Fruit fly (Drosophila melanogaster) whole organism, embryonic: Measurements from ENCODE around the gene Syx1A.
A peak's percentile ranks its signal among the peaks of the same experiment; 100 is the strongest.

Source experiments
- ATbp ChIP-seq: fragments of 200-800 bp; sonication (Bioruptor generic); optimal IDR thresholded peaks from 2 replicates; lab custom pipeline; 2017; ENCODE audit warnings: missing biosample characterization, mild to moderate bottlenecking, missing genetic modification characterization, missing genetic modification reagents
- Ada2b ChIP-seq: fragments of 200-800 bp; sonication (Bioruptor generic); IDR thresholded peaks from 2 replicates; pipeline ENCODE4 v1.3.6; 2022; ENCODE audit warnings: missing biosample characterization, missing genetic modification characterization
- Atf-2 ChIP-seq: fragments of 200-800 bp; sonication (Bioruptor generic); optimal IDR thresholded peaks from 2 replicates; lab custom pipeline; 2016; ENCODE audit warnings: missing biosample characterization, missing genetic modification characterization
- CG1024 ChIP-seq: fragments of 200-800 bp; sonication (Bioruptor generic); IDR thresholded peaks from 2 replicates; pipeline ENCODE4 v1.3.6; 2022; ENCODE audit warnings: missing biosample characterization, missing genetic modification characterization
- CG11247 ChIP-seq: fragments of 200-800 bp; sonication (Bioruptor generic); IDR thresholded peaks from 2 replicates; pipeline ENCODE4 v1.3.6; 2022; ENCODE audit warnings: missing biosample characterization, missing genetic modification characterization
- CG14667 ChIP-seq: fragments of 200-800 bp; sonication (Bioruptor generic); IDR thresholded peaks from 2 replicates; pipeline ENCODE4 v1.3.6; 2022; ENCODE audit warnings: missing biosample characterization, missing genetic modification characterization
- CG15269 ChIP-seq: fragments of 200-800 bp; sonication (Bioruptor generic); optimal IDR thresholded peaks from 2 replicates; lab custom pipeline; 2018; ENCODE audit warnings: missing biosample characterization, mild to moderate bottlenecking, missing genetic modification characterization, moderate library complexity
- CG15479 ChIP-seq: fragments of 200-800 bp; sonication (Bioruptor generic); optimal IDR thresholded peaks from 3 replicates; lab custom pipeline; 2019; ENCODE audit warnings: missing biosample characterization, mild to moderate bottlenecking, missing genetic modification characterization, moderate library complexity
- CG1647 ChIP-seq: fragments of 200-800 bp; sonication (Bioruptor generic); optimal IDR thresholded peaks from 3 replicates; lab custom pipeline; 2016; ENCODE audit warnings: missing biosample characterization, missing genetic modification characterization
- CG17361 ChIP-seq: fragments of 200-800 bp; sonication (Bioruptor generic); IDR thresholded peaks from 3 replicates; pipeline ENCODE4 v1.3.6; 2022; ENCODE audit warnings: missing biosample characterization, missing genetic modification characterization
- CG2120 ChIP-seq: fragments of 200-800 bp; sonication (Bioruptor generic); optimal IDR thresholded peaks from 3 replicates; lab custom pipeline; 2016; ENCODE audit warnings: missing biosample characterization, missing genetic modification characterization
- CG2712 ChIP-seq: fragments of 200-800 bp; optimal IDR thresholded peaks from 3 replicates; lab custom pipeline; 2019; ENCODE audit warnings: missing biosample characterization, mild to moderate bottlenecking, missing genetic modification characterization, moderate library complexity
- CG30403 ChIP-seq: fragments of 200-800 bp; sonication (Bioruptor generic); optimal IDR thresholded peaks from 3 replicates; lab custom pipeline; 2016; ENCODE audit warnings: missing biosample characterization, missing genetic modification characterization
- CG31388 ChIP-seq: fragments of 200-800 bp; sonication (Bioruptor generic); optimal IDR thresholded peaks from 2 replicates; lab custom pipeline; 2016; ENCODE audit warnings: missing biosample characterization, missing genetic modification characterization
- CG32532 ChIP-seq: fragments of 200-800 bp; sonication (Bioruptor generic); IDR thresholded peaks from 2 replicates; pipeline ENCODE4 v1.3.6; 2022; ENCODE audit warnings: missing biosample characterization, missing genetic modification characterization
- CG33557 ChIP-seq: fragments of 200-800 bp; sonication (Bioruptor generic); optimal IDR thresholded peaks from 2 replicates; lab custom pipeline; 2019; ENCODE audit warnings: missing biosample characterization, mild to moderate bottlenecking, missing genetic modification characterization, moderate library complexity
- CG34376 ChIP-seq: fragments of 200-800 bp; sonication (Bioruptor generic); optimal IDR thresholded peaks from 2 replicates; lab custom pipeline; 2018; ENCODE audit warnings: missing biosample characterization, mild to moderate bottlenecking, missing genetic modification characterization
- CG3847 ChIP-seq: fragments of 200-800 bp; sonication (Bioruptor generic); IDR thresholded peaks from 2 replicates; pipeline ENCODE4 v1.3.6; 2022; ENCODE audit warnings: missing biosample characterization, missing genetic modification characterization
- CG7372 ChIP-seq: fragments of 200-800 bp; sonication (Bioruptor generic); IDR thresholded peaks from 2 replicates; pipeline ENCODE4 v1.3.6; 2022; ENCODE audit warnings: missing biosample characterization, missing genetic modification characterization
- CG8290 ChIP-seq, 3 experiments: fragments of 200-800 bp; sonication (Bioruptor generic); optimal IDR thresholded peaks; 2 replicates each; lab custom pipeline; 2016 to 2019; ENCODE audit warnings: missing biosample characterization in 3 of 3, missing genetic modification characterization in 3 of 3, mild to moderate bottlenecking in 2 of 3, moderate library complexity in 1 of 3
- Lhr ChIP-seq: fragments of 200-800 bp; sonication (Bioruptor generic); optimal IDR thresholded peaks from 3 replicates; lab custom pipeline; 2017; ENCODE audit warnings: mild to moderate bottlenecking, missing biosample characterization, missing genetic modification reagents, missing genetic modification characterization
- MTF-1 ChIP-seq: fragments of 200-800 bp; sonication (Bioruptor generic); optimal IDR thresholded peaks from 2 replicates; lab custom pipeline; 2018; ENCODE audit warnings: missing biosample characterization, mild to moderate bottlenecking, missing genetic modification characterization, borderline replicate concordance
- Max ChIP-seq: fragments of 200-800 bp; sonication (Bioruptor generic); optimal IDR thresholded peaks from 2 replicates; lab custom pipeline; 2016; ENCODE audit warnings: missing biosample characterization, mild to moderate bottlenecking, missing genetic modification characterization
- Myb ChIP-seq: fragments of 200-800 bp; sonication (Bioruptor generic); optimal IDR thresholded peaks from 2 replicates; lab custom pipeline; 2016; ENCODE audit warnings: missing biosample characterization, missing genetic modification characterization
- Nf-YC ChIP-seq: fragments of 200-800 bp; optimal IDR thresholded peaks from 3 replicates; lab custom pipeline; 2019; ENCODE audit warnings: missing biosample characterization, mild to moderate bottlenecking, missing genetic modification characterization, moderate library complexity
- PHDP ChIP-seq: fragments of 200-800 bp; sonication (Bioruptor generic); optimal IDR thresholded peaks from 3 replicates; lab custom pipeline; 2018; ENCODE audit warnings: missing biosample characterization, mild to moderate bottlenecking, missing genetic modification characterization, moderate library complexity
- Ptx1 ChIP-seq: fragments of 200-800 bp; sonication (Bioruptor generic); IDR thresholded peaks from 2 replicates; pipeline ENCODE4 v1.3.6; 2022; ENCODE audit warnings: missing biosample characterization, missing genetic modification characterization
- Side ChIP-seq: fragments of 200-800 bp; sonication (Bioruptor generic); optimal IDR thresholded peaks from 2 replicates; lab custom pipeline; 2016; ENCODE audit warnings: missing biosample characterization, missing genetic modification characterization
- Sox100B ChIP-seq: fragments of 200-800 bp; sonication (Bioruptor generic); optimal IDR thresholded peaks from 3 replicates; lab custom pipeline; 2018; ENCODE audit warnings: missing biosample characterization, mild to moderate bottlenecking, missing genetic modification characterization
- Spps ChIP-seq: fragments of 200-800 bp; sonication (Bioruptor generic); optimal IDR thresholded peaks from 2 replicates; lab custom pipeline; 2018; ENCODE audit warnings: missing biosample characterization, mild to moderate bottlenecking, missing genetic modification characterization
- ac ChIP-seq: fragments of 200-800 bp; sonication (Bioruptor generic); optimal IDR thresholded peaks from 3 replicates; lab custom pipeline; 2017; ENCODE audit warnings: missing biosample characterization, mild to moderate bottlenecking, missing genetic modification characterization
- ase ChIP-seq: fragments of 200-800 bp; sonication (Bioruptor generic); IDR thresholded peaks from 3 replicates; pipeline ENCODE4 v1.3.6; 2022; ENCODE audit warnings: missing biosample characterization, missing genetic modification characterization
- ato ChIP-seq: fragments of 200-800 bp; sonication (Bioruptor generic); IDR thresholded peaks from 2 replicates; pipeline ENCODE4 v1.3.6; 2022; ENCODE audit warnings: missing biosample characterization, missing genetic modification characterization; ENCODE audit not compliant: partially characterized antibody
- chif ChIP-seq, 2 experiments: fragments of 200-800 bp; sonication (Bioruptor generic); optimal IDR thresholded peaks; 3 replicates each; lab custom pipeline; 2016; ENCODE audit warnings: missing biosample characterization in 2 of 2, missing genetic modification characterization in 2 of 2
- croc ChIP-seq: fragments of 200-800 bp; sonication (Bioruptor generic); conservative IDR thresholded peaks from 3 replicates; pipeline ENCODE4 v1.3.6; 2022; ENCODE audit warnings: missing biosample characterization, missing genetic modification characterization
- crp ChIP-seq, 2 experiments: fragments of 200-800 bp; sonication (Bioruptor generic); optimal IDR thresholded peaks; 2 replicates in 1 of 2; 3 replicates in 1 of 2; lab custom pipeline; 2017; ENCODE audit warnings: missing biosample characterization in 2 of 2, missing genetic modification characterization in 2 of 2, mild to moderate bottlenecking in 1 of 2, moderate library complexity in 1 of 2
- gcm ChIP-seq: fragments of 200-800 bp; sonication (Bioruptor generic); optimal IDR thresholded peaks from 2 replicates; lab custom pipeline; 2019; ENCODE audit warnings: missing biosample characterization, mild to moderate bottlenecking, missing genetic modification characterization, moderate library complexity
- gt ChIP-seq: fragments of 200-800 bp; sonication (Bioruptor generic); IDR thresholded peaks from 2 replicates; pipeline ENCODE4 v1.3.6; 2022; ENCODE audit warnings: missing biosample characterization, missing genetic modification characterization
- h ChIP-seq: fragments of >200 bp; optimal IDR thresholded peaks from 2 replicates; lab custom pipeline; 2017
- inv ChIP-seq: fragments of 200-800 bp; sonication (Bioruptor generic); IDR thresholded peaks from 2 replicates; pipeline ENCODE4 v1.3.6; 2022; ENCODE audit warnings: missing biosample characterization, missing genetic modification characterization; ENCODE audit not compliant: partially characterized antibody
- jumu ChIP-seq: fragments of 200-800 bp; sonication (Bioruptor generic); optimal IDR thresholded peaks from 3 replicates; lab custom pipeline; 2016; ENCODE audit warnings: missing biosample characterization, missing genetic modification characterization
- kay ChIP-seq: fragments of 200-800 bp; sonication (Bioruptor generic); optimal IDR thresholded peaks from 2 replicates; lab custom pipeline; 2016; ENCODE audit warnings: missing biosample characterization, missing genetic modification characterization
- klu ChIP-seq: fragments of 200-800 bp; sonication (Bioruptor generic); IDR thresholded peaks from 2 replicates; pipeline ENCODE4 v1.3.6; 2022; ENCODE audit warnings: missing biosample characterization, missing genetic modification characterization
- p53 ChIP-seq: fragments of 200-800 bp; sonication (Bioruptor generic); optimal IDR thresholded peaks from 2 replicates; lab custom pipeline; 2016; ENCODE audit warnings: missing biosample characterization, missing genetic modification characterization
- ro ChIP-seq: fragments of 200-800 bp; sonication (Bioruptor generic); IDR thresholded peaks from 2 replicates; pipeline ENCODE4 v1.3.6; 2022; ENCODE audit warnings: missing biosample characterization, missing genetic modification characterization
- sc ChIP-seq, 3 experiments: fragments of >200 bp in 2 of 3; fragments of 200-800 bp in 1 of 3; sonication (Bioruptor generic) in 1 of 3; optimal IDR thresholded peaks; 2 replicates in 2 of 3; 3 replicates in 1 of 3; lab custom pipeline; 2017; ENCODE audit warnings: mild to moderate bottlenecking in 1 of 3, missing biosample characterization in 1 of 3, missing genetic modification characterization in 1 of 3, missing genetic modification reagents in 1 of 3
- schlank ChIP-seq: fragments of 200-800 bp; sonication (Bioruptor generic); optimal IDR thresholded peaks from 2 replicates; lab custom pipeline; 2018; ENCODE audit warnings: missing biosample characterization, mild to moderate bottlenecking, missing genetic modification characterization
- tx ChIP-seq: fragments of 200-800 bp; sonication (Bioruptor generic); optimal IDR thresholded peaks from 2 replicates; lab custom pipeline; 2016; ENCODE audit warnings: missing biosample characterization, missing genetic modification characterization
- vvl ChIP-seq: fragments of 200-800 bp; sonication (Bioruptor generic); IDR thresholded peaks from 2 replicates; pipeline ENCODE4 v1.3.6; 2022; ENCODE audit warnings: missing biosample characterization, missing genetic modification characterization
- wdn ChIP-seq: fragments of 200-800 bp; sonication (Bioruptor generic); IDR thresholded peaks from 2 replicates; pipeline ENCODE4 v1.3.6; 2022; ENCODE audit warnings: missing biosample characterization, missing genetic modification characterization
- zfh2 ChIP-seq: fragments of 200-800 bp; sonication (Bioruptor generic); optimal IDR thresholded peaks from 2 replicates; lab custom pipeline; 2016; ENCODE audit warnings: missing biosample characterization, missing genetic modification characterization

Syx1A gene

DNA sequence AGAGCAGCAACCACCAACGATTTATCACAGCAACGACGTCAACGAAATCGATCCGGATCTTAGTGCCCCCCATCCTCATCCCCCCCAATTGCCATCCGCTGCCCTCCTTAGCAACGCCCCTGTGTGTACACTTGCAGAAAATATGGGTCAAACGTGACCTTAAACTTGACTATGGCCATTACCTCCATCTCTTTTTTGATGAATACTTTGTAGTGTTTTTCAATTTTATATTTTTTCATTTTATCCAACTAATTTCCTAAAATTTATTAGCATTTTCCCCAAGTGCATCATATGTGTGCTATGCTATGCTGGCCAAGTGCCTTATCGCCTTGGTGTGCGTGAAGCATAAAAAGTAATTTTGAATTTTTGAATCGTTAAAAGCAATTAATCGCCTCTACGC is 37.4 kb upstream of the Syx1A start (continued):
- no peak for TF ChIP-seq gt (GFP tag; lab: Robert Waterston, UW)
- no peak for TF ChIP-seq CG15479 (GFP tag; lab: Kevin White, UChicago)
- TF ChIP-seq ato (GFP tag; lab: Robert Waterston, UW): no peak
- no peak for TF ChIP-seq ro (GFP tag; lab: Robert Waterston, UW)
- TF ChIP-seq sc (optimal IDR thresholded peaks at IDR 0.05; lab: Kevin White, UChicago): no peak
- TF ChIP-seq sc (GFP tag; optimal IDR thresholded peaks at IDR 0.05; lab: Kevin White, UChicago): no peak
- no peak for TF ChIP-seq Max (GFP tag; lab: Kevin White, UChicago)
- TF ChIP-seq ase (GFP tag; lab: Robert Waterston, UW): 0 out of 3 replicates have a peak, but pooled peaks have one; percentile 14
- TF ChIP-seq CG14667 (GFP tag; lab: Robert Waterston, UW): no peak
- TF ChIP-seq Lhr (GFP tag; lab: Kevin White, UChicago): no peak
- TF ChIP-seq Ptx1 (GFP tag; lab: Robert Waterston, UW): peak; percentile 51; the same call in 1 of the 2 replicates
- TF ChIP-seq vvl (GFP tag; lab: Robert Waterston, UW): peak; percentile 68
- TF ChIP-seq CG2712 (tag; lab: Kevin White, UChicago): peak; percentile 58
- TF ChIP-seq Spps (tag; lab: Kevin White, UChicago): no peak
- TF ChIP-seq ATbp: peak; percentile 26
- no peak for TF ChIP-seq klu (GFP tag; lab: Robert Waterston, UW)
- TF ChIP-seq PHDP (tag; lab: Kevin White, UChicago): no peak
- no peak for TF ChIP-seq CG2120 (GFP tag; lab: Kevin White, UChicago)
- TF ChIP-seq CG11247 (GFP tag; lab: Robert Waterston, UW): 0 out of 2 replicates have a peak, but pooled peaks have one; percentile 14
- no peak for TF ChIP-seq CG34376 (GFP tag; lab: Kevin White, UChicago)
- no peak for TF ChIP-seq CG1647 (GFP tag; lab: Kevin White, UChicago)
- peak; percentile 11 for TF ChIP-seq CG30403
- no peak for TF ChIP-seq gcm (GFP tag; lab: Kevin White, UChicago)
- no peak for TF ChIP-seq CG15269 (tag; lab: Kevin White, UChicago)
- no peak for TF ChIP-seq inv (GFP tag; lab: Robert Waterston, UW)
- no peak for TF ChIP-seq chif (GFP tag; optimal IDR thresholded peaks at IDR 0.05; lab: Kevin White, UChicago)
- no peak for TF ChIP-seq p53 (GFP tag; lab: Kevin White, UChicago)
- no peak for TF ChIP-seq wdn (GFP tag; lab: Robert Waterston, UW)
- no peak for TF ChIP-seq Side
- TF ChIP-seq h: no peak
- no peak for TF ChIP-seq Ada2b
- 0 out of 3 replicates have a peak, but pooled peaks have one; percentile 17 for TF ChIP-seq croc (GFP tag; lab: Robert Waterston, UW)
- no peak for TF ChIP-seq CG8290 (GFP tag; optimal IDR thresholded peaks at IDR 0.05; lab: Kevin White, UChicago)
- no peak for TF ChIP-seq CG8290 (tag; optimal IDR thresholded peaks at IDR 0.05; lab: Kevin White, UChicago)
- no peak for TF ChIP-seq Nf-YC (tag; lab: Kevin White, UChicago)
- TF ChIP-seq zfh2 (GFP tag; lab: Kevin White, UChicago): no peak
- no peak for TF ChIP-seq Myb (GFP tag; lab: Kevin White, UChicago)
- no peak for TF ChIP-seq schlank (tag; lab: Kevin White, UChicago)
- TF ChIP-seq MTF-1 (GFP tag; lab: Kevin White, UChicago): no peak
- TF ChIP-seq CG31388: no peak
- no peak for TF ChIP-seq CG3847 (GFP tag; lab: Robert Waterston, UW)
- no peak for TF ChIP-seq CG33557 (GFP tag; lab: Kevin White, UChicago)
- TF ChIP-seq crp (GFP tag; optimal IDR thresholded peaks at IDR 0.05; lab: Kevin White, UChicago): no peak
- no peak for TF ChIP-seq Sox100B
- no peak for TF ChIP-seq CG32532 (GFP tag; lab: Robert Waterston, UW)
- no peak for TF ChIP-seq jumu (GFP tag; lab: Kevin White, UChicago)
- no peak for TF ChIP-seq ac (GFP tag; lab: Kevin White, UChicago)
- no peak for TF ChIP-seq CG1024 (GFP tag; lab: Robert Waterston, UW)
- no peak for TF ChIP-seq tx (GFP tag; lab: Kevin White, UChicago)
- no peak for TF ChIP-seq CG17361 (GFP tag; lab: Robert Waterston, UW)
- no peak for TF ChIP-seq kay (GFP tag; lab: Kevin White, UChicago)
- no peak for TF ChIP-seq CG7372 (GFP tag; lab: Robert Waterston, UW)
- TF ChIP-seq Atf-2 (GFP tag; lab: Kevin White, UChicago): no peak
